Worm (Caenorhabditis elegans): ENCODE results near the gene F40F8.12.

DNA sequence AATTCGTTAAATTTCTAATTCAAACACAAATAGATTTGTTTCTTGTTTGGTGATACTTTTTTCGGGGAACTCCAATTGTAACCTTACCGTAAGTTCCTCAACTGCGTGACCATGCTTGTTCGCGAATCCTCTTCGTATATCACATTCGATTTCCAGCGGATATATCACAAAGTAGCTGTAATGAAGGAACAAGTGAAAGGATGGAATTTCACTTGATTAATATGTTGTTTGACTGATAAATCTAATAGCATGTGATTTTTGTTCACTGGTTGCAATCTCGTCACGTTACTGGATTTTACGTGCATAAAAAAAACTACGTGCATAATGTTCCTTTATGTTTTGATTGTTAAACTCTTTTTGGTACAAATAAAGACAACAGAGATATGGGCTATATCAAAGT is 32.1 kb downstream of the F40F8.12 start:
- TF ChIP-seq ztf-25 (GFP tag; IDR thresholded peaks at IDR 0.05) (no peak), lir-1 (GFP tag; conservative IDR thresholded peaks at IDR 0.05) (no peak)
